Fruit fly (Drosophila melanogaster) whole organism, embryonic: ENCODE measurements around the gene CG5225.

Experiments
- Bdp1 ChIP-seq: fragments of 200-800 bp; sonication (Bioruptor generic); optimal IDR thresholded peaks from 3 replicates; lab custom pipeline; 2016; ENCODE audit warnings: missing biosample characterization, missing genetic modification characterization
- CG10462 ChIP-seq: fragments of 200-800 bp; sonication (Bioruptor generic); optimal IDR thresholded peaks from 2 replicates; lab custom pipeline; 2016; ENCODE audit warnings: missing biosample characterization, missing genetic modification characterization
- CG12391 ChIP-seq: fragments of 200-800 bp; sonication (Bioruptor generic); optimal IDR thresholded peaks from 3 replicates; lab custom pipeline; 2018; ENCODE audit warnings: missing biosample characterization, mild to moderate bottlenecking, missing genetic modification characterization, moderate library complexity
- CG13287 ChIP-seq: fragments of 200-800 bp; sonication (Bioruptor generic); IDR thresholded peaks from 2 replicates; pipeline ENCODE4 v1.3.6; 2022; ENCODE audit warnings: missing biosample characterization, missing genetic modification characterization; ENCODE audit not compliant: partially characterized antibody
- CG14441 ChIP-seq: fragments of 200-800 bp; sonication (Bioruptor generic); IDR thresholded peaks from 2 replicates; pipeline ENCODE4 v1.3.6; 2022; ENCODE audit warnings: missing biosample characterization, missing genetic modification characterization
- CG1603 ChIP-seq: fragments of 200-800 bp; sonication (Bioruptor generic); optimal IDR thresholded peaks from 2 replicates; lab custom pipeline; 2019; ENCODE audit warnings: missing biosample characterization, mild to moderate bottlenecking, missing genetic modification characterization, moderate library complexity
- CG16779 ChIP-seq: fragments of 200-800 bp; sonication (Bioruptor generic); IDR thresholded peaks from 2 replicates; pipeline ENCODE4 v1.3.6; 2022; ENCODE audit warnings: missing biosample characterization, missing genetic modification characterization
- CG16813 ChIP-seq: fragments of 200-800 bp; sonication (Bioruptor generic); IDR thresholded peaks from 3 replicates; pipeline ENCODE4 v1.3.6; 2022; ENCODE audit warnings: missing biosample characterization, missing genetic modification characterization; ENCODE audit not compliant: partially characterized antibody
- CG16815 ChIP-seq: fragments of 200-800 bp; sonication (Bioruptor generic); optimal IDR thresholded peaks from 3 replicates; lab custom pipeline; 2017; ENCODE audit warnings: missing biosample characterization, mild to moderate bottlenecking, missing genetic modification characterization
- CG18599 ChIP-seq: fragments of 200-800 bp; sonication (Bioruptor generic); optimal IDR thresholded peaks from 3 replicates; lab custom pipeline; 2017; ENCODE audit warnings: missing biosample characterization, missing genetic modification characterization, mild to moderate bottlenecking, moderate library complexity, missing genetic modification reagents
- CG4707 ChIP-seq: fragments of 200-800 bp; sonication (Bioruptor generic); optimal IDR thresholded peaks from 2 replicates; lab custom pipeline; 2018; ENCODE audit warnings: missing biosample characterization, mild to moderate bottlenecking, missing genetic modification characterization, moderate library complexity
- CG4854 ChIP-seq: fragments of 200-800 bp; sonication (Bioruptor generic); optimal IDR thresholded peaks from 2 replicates; lab custom pipeline; 2016; ENCODE audit warnings: missing biosample characterization, missing genetic modification characterization, inconsistent platforms
- CG5180 ChIP-seq: fragments of 200-800 bp; sonication (Bioruptor generic); optimal IDR thresholded peaks from 3 replicates; lab custom pipeline; 2017; ENCODE audit warnings: missing biosample characterization, missing genetic modification characterization, mild to moderate bottlenecking, moderate library complexity, missing genetic modification reagents
- CG6654 ChIP-seq: fragments of 200-800 bp; sonication (Bioruptor generic); optimal IDR thresholded peaks from 2 replicates; lab custom pipeline; 2017; ENCODE audit warnings: missing biosample characterization, mild to moderate bottlenecking, missing genetic modification characterization
- CG7271 ChIP-seq: fragments of 200-800 bp; sonication (Bioruptor generic); optimal IDR thresholded peaks from 2 replicates; lab custom pipeline; 2018; ENCODE audit warnings: missing biosample characterization, mild to moderate bottlenecking, missing genetic modification characterization, moderate library complexity
- CG9817 ChIP-seq: fragments of 200-800 bp; sonication (Bioruptor generic); optimal IDR thresholded peaks from 2 replicates; lab custom pipeline; 2018; ENCODE audit warnings: missing biosample characterization, mild to moderate bottlenecking, missing genetic modification characterization, moderate library complexity
- CG9876 ChIP-seq: fragments of 200-800 bp; sonication (Bioruptor generic); optimal IDR thresholded peaks from 2 replicates; lab custom pipeline; 2016; ENCODE audit warnings: missing biosample characterization, missing genetic modification characterization
- Dref ChIP-seq: fragments of 200-800 bp; sonication (Bioruptor generic); IDR thresholded peaks from 2 replicates; pipeline ENCODE4 v1.3.6; 2022; ENCODE audit warnings: missing biosample characterization, missing genetic modification characterization
- Ets65A ChIP-seq: fragments of 200-800 bp; sonication (Bioruptor generic); peaks from one replicate; lab custom pipeline; 2016; ENCODE audit warnings: missing biosample characterization, missing genetic modification characterization
- HmgD ChIP-seq: fragments of 200-800 bp; sonication (Bioruptor generic); optimal IDR thresholded peaks from 3 replicates; lab custom pipeline; 2016; ENCODE audit warnings: missing biosample characterization, missing genetic modification characterization
- Hmr ChIP-seq: fragments of 200-800 bp; sonication (Bioruptor generic); optimal IDR thresholded peaks from 3 replicates; lab custom pipeline; 2017; ENCODE audit warnings: mild to moderate bottlenecking, missing biosample characterization, missing genetic modification reagents, missing genetic modification characterization
- Lhr ChIP-seq: fragments of 200-800 bp; sonication (Bioruptor generic); optimal IDR thresholded peaks from 3 replicates; lab custom pipeline; 2017; ENCODE audit warnings: mild to moderate bottlenecking, missing biosample characterization, missing genetic modification reagents, missing genetic modification characterization
- MESR4 ChIP-seq: fragments of 200-800 bp; sonication (Bioruptor generic); optimal IDR thresholded peaks from 2 replicates; lab custom pipeline; 2018; ENCODE audit warnings: missing biosample characterization, mild to moderate bottlenecking, missing genetic modification characterization, moderate library complexity
- Max ChIP-seq: fragments of 200-800 bp; sonication (Bioruptor generic); optimal IDR thresholded peaks from 2 replicates; lab custom pipeline; 2016; ENCODE audit warnings: missing biosample characterization, mild to moderate bottlenecking, missing genetic modification characterization
- Myb ChIP-seq: fragments of 200-800 bp; sonication (Bioruptor generic); optimal IDR thresholded peaks from 2 replicates; lab custom pipeline; 2016; ENCODE audit warnings: missing biosample characterization, missing genetic modification characterization
- NK7.1 ChIP-seq: fragments of 200-800 bp; sonication (Bioruptor generic); optimal IDR thresholded peaks from 3 replicates; lab custom pipeline; 2016; ENCODE audit warnings: missing biosample characterization, missing genetic modification characterization
- Poxn ChIP-seq: fragments of 200-800 bp; sonication (Bioruptor generic); IDR thresholded peaks from 2 replicates; pipeline ENCODE4 v1.3.6; 2022; ENCODE audit warnings: missing biosample characterization, missing genetic modification characterization
- Ssrp ChIP-seq: fragments of 200-800 bp; sonication (Bioruptor generic); optimal IDR thresholded peaks from 2 replicates; lab custom pipeline; 2018; ENCODE audit warnings: missing biosample characterization, mild to moderate bottlenecking, missing genetic modification characterization, moderate library complexity
- Xrp1 ChIP-seq: fragments of 200-800 bp; sonication (Bioruptor generic); IDR thresholded peaks from 2 replicates; pipeline ENCODE4 v1.3.6; 2022; ENCODE audit warnings: missing biosample characterization, missing genetic modification characterization
- az2 ChIP-seq: fragments of 200-800 bp; sonication (Bioruptor generic); optimal IDR thresholded peaks from 3 replicates; lab custom pipeline; 2016; ENCODE audit warnings: missing biosample characterization, missing genetic modification characterization
- emc ChIP-seq: fragments of 200-800 bp; sonication (Bioruptor generic); optimal IDR thresholded peaks from 2 replicates; lab custom pipeline; 2016; ENCODE audit warnings: missing biosample characterization, missing genetic modification characterization
- fd64A ChIP-seq: fragments of 200-800 bp; sonication (Bioruptor generic); optimal IDR thresholded peaks from 3 replicates; lab custom pipeline; 2018; ENCODE audit warnings: missing biosample characterization, mild to moderate bottlenecking, missing genetic modification characterization
- fd96Cb ChIP-seq: fragments of 200-800 bp; sonication (Bioruptor generic); optimal IDR thresholded peaks from 2 replicates; lab custom pipeline; 2018; ENCODE audit warnings: missing biosample characterization, mild to moderate bottlenecking, missing genetic modification characterization, moderate library complexity
- gsb-n ChIP-seq: fragments of 200-800 bp; sonication (Bioruptor generic); optimal IDR thresholded peaks from 3 replicates; lab custom pipeline; 2018; ENCODE audit warnings: missing biosample characterization, mild to moderate bottlenecking, missing genetic modification characterization
- h ChIP-seq: fragments of >200 bp; optimal IDR thresholded peaks from 2 replicates; lab custom pipeline; 2017
- her ChIP-seq: fragments of 200-800 bp; sonication (Bioruptor generic); optimal IDR thresholded peaks from 2 replicates; lab custom pipeline; 2016; ENCODE audit warnings: missing biosample characterization, missing genetic modification characterization
- klu ChIP-seq: fragments of 200-800 bp; sonication (Bioruptor generic); IDR thresholded peaks from 2 replicates; pipeline ENCODE4 v1.3.6; 2022; ENCODE audit warnings: missing biosample characterization, missing genetic modification characterization
- mld ChIP-seq: fragments of 200-800 bp; sonication (Bioruptor generic); IDR thresholded peaks from 3 replicates; pipeline ENCODE4 v1.3.6; 2022; ENCODE audit warnings: missing biosample characterization, missing genetic modification characterization; ENCODE audit not compliant: partially characterized antibody
- nau ChIP-seq: fragments of 200-800 bp; sonication (Bioruptor generic); optimal IDR thresholded peaks from 3 replicates; lab custom pipeline; 2017; ENCODE audit warnings: missing biosample characterization, mild to moderate bottlenecking, missing genetic modification characterization, missing genetic modification reagents
- nerfin-2 ChIP-seq: fragments of 200-800 bp; sonication (Bioruptor generic); IDR thresholded peaks from 2 replicates; pipeline ENCODE4 v1.3.6; 2022; ENCODE audit warnings: missing biosample characterization, missing genetic modification characterization; ENCODE audit not compliant: partially characterized antibody
- nmo ChIP-seq: fragments of 200-800 bp; sonication (Bioruptor generic); optimal IDR thresholded peaks from 2 replicates; lab custom pipeline; 2018; ENCODE audit warnings: missing biosample characterization, mild to moderate bottlenecking, missing genetic modification characterization, moderate library complexity
- phol ChIP-seq: fragments of 200-800 bp; sonication (Bioruptor generic); optimal IDR thresholded peaks from 3 replicates; lab custom pipeline; 2018; ENCODE audit warnings: missing biosample characterization, mild to moderate bottlenecking, missing genetic modification characterization, moderate library complexity
- psq ChIP-seq: fragments of 200-800 bp; sonication (Bioruptor generic); optimal IDR thresholded peaks from 2 replicates; lab custom pipeline; 2017; ENCODE audit warnings: missing biosample characterization, missing genetic modification characterization
- slbo ChIP-seq: fragments of 200-800 bp; sonication (Bioruptor generic); IDR thresholded peaks from 2 replicates; pipeline ENCODE4 v1.3.6; 2022; ENCODE audit warnings: missing biosample characterization, missing genetic modification characterization
- sr ChIP-seq: fragments of 200-800 bp; sonication (Bioruptor generic); IDR thresholded peaks from 3 replicates; pipeline ENCODE4 v1.3.6; 2022; ENCODE audit warnings: missing biosample characterization, missing genetic modification characterization
- tin ChIP-seq: fragments of 200-800 bp; sonication (Bioruptor generic); optimal IDR thresholded peaks from 3 replicates; lab custom pipeline; 2016; ENCODE audit warnings: missing biosample characterization, missing genetic modification characterization
- tup ChIP-seq: fragments of 200-800 bp; sonication (Bioruptor generic); optimal IDR thresholded peaks from 2 replicates; lab custom pipeline; 2016; ENCODE audit warnings: missing biosample characterization, mild to moderate bottlenecking, missing genetic modification characterization, moderate library complexity
- vfl ChIP-seq: fragments of 200-800 bp; sonication (Bioruptor generic); optimal IDR thresholded peaks from 2 replicates; lab custom pipeline; 2016; ENCODE audit warnings: missing biosample characterization, missing genetic modification characterization
- vnd ChIP-seq: fragments of 200-800 bp; sonication (Bioruptor generic); IDR thresholded peaks from 3 replicates; pipeline ENCODE4 v1.3.6; 2022; ENCODE audit warnings: missing biosample characterization, missing genetic modification characterization; ENCODE audit not compliant: partially characterized antibody

Gene CG5225

dm6 chr3R:17002218-17003110 is 26.0 kb upstream of the CG5225 start, which contains the start of the genes Sf3a1 and Irc (continued):
- TF ChIP-seq phol (tag; lab: Kevin White, UChicago), result peak; percentile 43
- TF ChIP-seq mld (GFP tag; lab: Robert Waterston, UW), result peak; percentile 91
- TF ChIP-seq Max (GFP tag; lab: Kevin White, UChicago), result no peak
- TF ChIP-seq nmo (GFP tag; lab: Kevin White, UChicago), result peak; percentile 56
- TF ChIP-seq CG1603 (tag; lab: Kevin White, UChicago), result peak; percentile 81
- TF ChIP-seq nau (GFP tag; lab: Kevin White, UChicago), result no peak
- TF ChIP-seq CG16815 (GFP tag; lab: Kevin White, UChicago), result no peak
- no peak for TF ChIP-seq CG18599 (GFP tag; lab: Kevin White, UChicago)
- TF ChIP-seq CG9817 (tag; lab: Kevin White, UChicago), result peak; percentile 8
- peak; percentile 50 for TF ChIP-seq CG12391
- TF ChIP-seq Bdp1, result no peak
- TF ChIP-seq Xrp1 (GFP tag; lab: Robert Waterston, UW), result no peak
- no peak for TF ChIP-seq az2 (GFP tag; lab: Kevin White, UChicago)
- peak; percentile 58; the same call in 1 of the 2 replicates for TF ChIP-seq slbo (GFP tag; lab: Robert Waterston, UW)
- no peak for TF ChIP-seq fd96Cb (tag; lab: Kevin White, UChicago)
- no peak for TF ChIP-seq emc
- TF ChIP-seq CG10462 (GFP tag; lab: Kevin White, UChicago), result no peak
- peak; percentile 32 for TF ChIP-seq CG9876 (GFP tag; lab: Kevin White, UChicago)
- no peak for TF ChIP-seq Poxn (GFP tag; lab: Robert Waterston, UW)
- peak; percentile 65 for TF ChIP-seq MESR4 (GFP tag; lab: Kevin White, UChicago)
- peak; percentile 91 for TF ChIP-seq nerfin-2 (GFP tag; lab: Robert Waterston, UW)
- TF ChIP-seq her (GFP tag; lab: Kevin White, UChicago), result peak; percentile 73
- TF ChIP-seq Myb, result peak; percentile 41
- peak; percentile 72 for TF ChIP-seq Lhr (GFP tag; lab: Kevin White, UChicago)
- TF ChIP-seq tin, result peak; percentile 19
- no peak for TF ChIP-seq CG16779 (GFP tag; lab: Robert Waterston, UW)
- TF ChIP-seq Ets65A (GFP tag; lab: Kevin White, UChicago), result peak; percentile 90
- peak; percentile 87 for TF ChIP-seq HmgD (GFP tag; lab: Kevin White, UChicago)
- no peak for TF ChIP-seq CG14441 (GFP tag; lab: Robert Waterston, UW)
- TF ChIP-seq Ssrp (tag; lab: Kevin White, UChicago), result no peak
- TF ChIP-seq vnd (GFP tag; lab: Robert Waterston, UW), result peak; percentile 94
- no peak for TF ChIP-seq psq (GFP tag; lab: Kevin White, UChicago)
- TF ChIP-seq sr (GFP tag; lab: Robert Waterston, UW), result peak; percentile 47; the same call in 2 of the 3 replicates
- peak; percentile 62 for TF ChIP-seq vfl
- TF ChIP-seq CG6654 (GFP tag; lab: Kevin White, UChicago), result no peak
- no peak for TF ChIP-seq gsb-n
- no peak for TF ChIP-seq tup (GFP tag; lab: Kevin White, UChicago)
- TF ChIP-seq CG13287, result peak; percentile 98
- TF ChIP-seq CG5180, result no peak
- no peak for TF ChIP-seq NK7.1 (GFP tag; lab: Kevin White, UChicago)
- TF ChIP-seq fd64A (GFP tag; lab: Kevin White, UChicago), result no peak
- TF ChIP-seq h (lab: Kevin White, UChicago), result no peak
- TF ChIP-seq klu (GFP tag; lab: Robert Waterston, UW), result no peak
- peak; percentile 89 for TF ChIP-seq Dref (GFP tag; lab: Robert Waterston, UW)
- TF ChIP-seq CG7271, result no peak
- TF ChIP-seq CG4854 (GFP tag; lab: Kevin White, UChicago), result no peak
- TF ChIP-seq CG16813, result peak; percentile 93
- no peak for TF ChIP-seq CG4707 (GFP tag; lab: Kevin White, UChicago)
- peak; percentile 9 for TF ChIP-seq Hmr (GFP tag; lab: Kevin White, UChicago)
